Fruit fly (Drosophila melanogaster): ENCODE results near the gene CG15177.

- no peak for TF ChIP-seq Pif1A (GFP tag; optimal IDR thresholded peaks at IDR 0.05)
- no peak for TF ChIP-seq Pif1B (GFP tag; optimal IDR thresholded peaks at IDR 0.05)
- TF ChIP-seq CG13204 (GFP tag; optimal IDR thresholded peaks at IDR 0.05) = no peak
- TF ChIP-seq EcR (GFP tag; optimal IDR thresholded peaks at IDR 0.05) = no peak
Measured at dm6 chr3R:6580484-6580883, 48.6 kb downstream of the CG15177 start, which contains the start of gene CG2336.
